Worm (Caenorhabditis elegans): ENCODE measurements around the gene T05A7.12.

- TF ChIP-seq B0310.2 (tag; optimal IDR thresholded peaks at IDR 0.05) (no peak), pes-1 (GFP tag; IDR thresholded peaks at IDR 0.05) (no peak), ama-1 (optimal IDR thresholded peaks at IDR 0.05) (no peak), hmbx-1 (tag; optimal IDR thresholded peaks at IDR 0.05) (no peak), ceh-13 (GFP tag; optimal IDR thresholded peaks at IDR 0.05) (no peak), F13C5.2 (tag; optimal IDR thresholded peaks at IDR 0.05) (no peak), hnd-1 (tag; optimal IDR thresholded peaks at IDR 0.05) (no peak), scrt-1 (GFP tag; IDR thresholded peaks at IDR 0.05) (no peak), tbx-37 (GFP tag; conservative IDR thresholded peaks at IDR 0.05) (no peak), tra-4 (tag; optimal IDR thresholded peaks at IDR 0.05) (no peak)
Observed at ce11 chrII:4696055-4696454, 33.0 kb upstream of the T05A7.12 start.
